Fruit fly (Drosophila melanogaster): Measurements from ENCODE around the gene SmydA-9.

DNA sequence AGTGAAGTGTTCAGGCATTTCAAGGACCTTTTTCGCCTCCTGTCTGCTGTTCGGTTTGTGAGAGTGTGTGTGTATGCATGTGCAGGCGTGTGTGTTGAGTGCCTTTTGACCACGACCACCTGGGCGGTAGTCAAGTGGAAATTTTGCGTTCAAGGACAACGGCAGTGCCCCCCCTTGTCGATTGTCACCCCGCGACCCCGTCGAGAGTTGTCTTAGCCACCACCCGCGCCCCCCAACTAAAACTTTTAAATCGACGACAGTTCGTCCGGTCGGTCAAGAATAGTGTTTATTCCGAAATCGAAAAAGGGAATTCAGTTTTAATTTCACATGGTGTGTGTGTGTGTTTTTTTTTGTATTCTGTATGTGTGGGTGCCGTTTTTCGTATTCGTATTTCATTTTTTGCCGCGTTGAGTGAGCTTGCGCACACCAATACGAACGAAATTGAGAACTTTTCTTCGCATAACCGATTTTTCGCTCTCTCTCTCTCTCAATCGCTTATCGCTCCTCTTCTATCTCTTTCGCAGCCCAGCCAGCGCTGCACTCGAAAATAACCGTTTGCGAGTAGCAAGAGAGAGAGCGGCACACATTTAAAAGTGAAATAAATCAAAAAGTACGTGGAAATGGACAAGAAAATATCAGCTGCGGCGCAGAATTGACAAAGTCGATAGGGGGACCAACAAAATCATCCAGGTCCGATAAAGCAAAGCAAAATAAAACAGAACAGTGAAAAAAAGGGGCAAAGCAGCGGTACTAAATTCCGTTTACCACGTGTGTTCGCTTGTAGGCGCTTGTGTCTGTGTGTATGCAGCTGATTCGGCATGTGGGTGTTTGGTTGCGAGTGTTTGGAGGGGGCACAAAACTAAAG is 46.8 kb downstream of the SmydA-9 start:
- TF ChIP-seq Ets98B (GFP tag; IDR thresholded peaks at IDR 0.05) (peak; percentile 65), CG4496 (GFP tag; IDR thresholded peaks at IDR 0.05) (peak; percentile 69), CG15710 (tag; optimal IDR thresholded peaks at IDR 0.05) (peak; percentile 1), CG34367 (tag; optimal IDR thresholded peaks at IDR 0.05) (peak; percentile 48)

Measured in whole organism, pupa.